Fruit fly (Drosophila melanogaster): ENCODE measurements around the gene CIA30.

The CIA30 gene

DNA sequence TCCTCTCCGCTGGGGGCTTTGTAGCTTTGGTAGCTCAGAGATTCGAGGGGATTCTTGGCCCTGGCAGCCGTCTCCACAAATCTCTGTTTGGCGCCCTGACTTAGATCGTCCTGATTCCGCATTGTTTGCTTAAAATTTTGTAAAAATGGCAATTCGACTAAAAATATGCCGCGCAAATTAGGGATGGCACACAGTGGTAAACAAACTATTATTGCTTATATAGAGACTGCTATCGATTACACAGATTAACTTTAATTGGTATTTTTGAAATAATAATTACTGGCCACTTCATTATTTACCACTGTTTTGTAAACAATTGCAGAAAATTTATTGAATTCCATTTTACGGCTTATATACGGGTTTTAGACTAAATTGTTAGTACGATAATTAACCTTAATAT, 12.0 kb upstream of the CIA30 start, which contains the start of the genes Naa40 and CG18731:
Gene Naa40, minus strand, starts transcription at position 206 of the 400 bp plus-strand sequence.
Gene CG18731, plus strand, starts transcription at position 283 of the 400 bp plus-strand sequence.
- TF ChIP-seq CG8478 (optimal IDR thresholded peaks at IDR 0.05) (no peak), Dll (optimal IDR thresholded peaks at IDR 0.05) (no peak), usp (GFP tag; optimal IDR thresholded peaks at IDR 0.05) (no peak), pan (optimal IDR thresholded peaks at IDR 0.05) (no peak), EcR (GFP tag; optimal IDR thresholded peaks at IDR 0.05) (no peak), psq (optimal IDR thresholded peaks at IDR 0.05) (no peak)

DNA sequence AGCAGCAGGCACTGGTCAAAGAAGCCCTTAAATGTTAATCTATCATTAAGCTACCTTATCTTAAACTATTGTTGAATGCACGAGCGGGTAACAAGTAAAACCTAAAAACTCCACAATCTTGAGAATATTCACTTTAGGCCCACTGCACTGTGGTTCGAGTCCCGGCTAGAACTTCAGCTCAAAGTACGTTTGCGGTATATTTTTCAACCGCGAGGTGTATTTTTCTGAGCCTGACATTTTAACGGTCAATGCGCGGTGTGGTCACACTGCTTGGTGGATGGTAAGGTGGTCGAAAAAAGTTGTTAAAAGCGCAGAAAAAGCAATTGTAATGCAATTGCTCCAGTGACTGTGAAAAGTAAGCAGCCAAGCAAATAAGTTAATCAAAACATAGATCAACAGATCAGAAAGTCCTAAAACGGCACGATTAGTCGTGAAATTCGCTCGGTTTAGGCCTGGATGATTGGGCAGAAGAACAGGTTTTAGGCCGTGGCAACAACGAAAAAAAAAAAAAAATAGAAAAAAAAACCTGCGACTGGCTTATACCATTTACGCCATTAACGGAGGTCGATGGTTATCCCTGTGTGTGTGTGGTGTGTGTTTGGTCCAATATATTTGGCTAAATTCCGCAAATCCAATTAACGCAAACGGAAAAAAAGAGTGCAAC, 11.1 kb upstream of the CIA30 start, which contains the start of gene Kul:
Gene Kul, plus strand, starts transcription at position 254 of the 664 bp plus-strand sequence.
- TF ChIP-seq CG8478 (optimal IDR thresholded peaks at IDR 0.05): no peak
- no peak for TF ChIP-seq pan (optimal IDR thresholded peaks at IDR 0.05)
- TF ChIP-seq EcR (GFP tag; optimal IDR thresholded peaks at IDR 0.05): no peak
- no peak for TF ChIP-seq psq (optimal IDR thresholded peaks at IDR 0.05)
- TF ChIP-seq Dll (optimal IDR thresholded peaks at IDR 0.05): no peak
- no peak for TF ChIP-seq usp (GFP tag; optimal IDR thresholded peaks at IDR 0.05)

DNA sequence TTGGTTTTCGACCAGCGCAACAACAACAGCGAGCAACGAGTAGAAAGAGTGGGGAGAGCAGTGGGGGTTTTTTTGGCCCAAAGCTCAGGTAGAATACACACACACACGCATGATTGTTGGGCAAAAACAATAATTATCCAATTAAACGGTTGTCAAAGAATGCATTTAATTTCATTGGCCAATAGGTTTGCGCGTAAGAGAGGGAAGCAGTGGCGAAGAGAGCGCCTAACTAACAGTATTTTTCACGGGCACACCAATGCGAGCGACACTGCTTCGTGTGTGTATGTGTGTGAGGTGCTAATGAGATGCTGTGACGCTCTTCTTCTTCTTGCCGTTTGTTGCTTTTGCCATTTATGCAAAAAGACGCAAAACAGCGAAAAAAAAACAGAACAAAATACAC, 10.5 kb upstream of the CIA30 start:
- no peak for TF ChIP-seq CG8478 (optimal IDR thresholded peaks at IDR 0.05)
- TF ChIP-seq EcR (GFP tag; optimal IDR thresholded peaks at IDR 0.05): no peak
- TF ChIP-seq Dll (optimal IDR thresholded peaks at IDR 0.05): peak; percentile 52
- TF ChIP-seq psq (optimal IDR thresholded peaks at IDR 0.05): no peak

DNA sequence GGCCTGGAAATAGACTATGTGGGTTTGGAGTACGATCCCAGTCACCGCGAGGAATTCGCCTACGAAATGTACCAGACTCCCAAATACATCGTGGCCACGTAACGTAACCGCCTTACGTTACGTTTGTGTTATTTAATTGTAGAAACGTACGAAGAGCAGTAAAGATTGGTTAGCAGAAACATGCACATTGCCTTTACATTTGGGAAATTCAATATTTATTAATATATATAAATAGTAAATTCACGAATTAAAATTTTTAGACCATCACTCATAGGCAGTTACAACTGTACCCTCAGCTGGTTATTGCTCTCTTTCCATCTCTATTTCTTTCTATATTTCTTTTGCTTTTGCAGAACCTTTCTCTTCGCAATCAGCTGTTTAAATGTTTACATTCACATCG, 1.1 kb downstream of the CIA30 start, which contains the start of gene Gnpnat:
Gene Gnpnat, plus strand, starts transcription at position 385 of the 400 bp plus-strand sequence.
- TF ChIP-seq pan (optimal IDR thresholded peaks at IDR 0.05): no peak
- no peak for TF ChIP-seq CG8478 (optimal IDR thresholded peaks at IDR 0.05)
- no peak for TF ChIP-seq psq (optimal IDR thresholded peaks at IDR 0.05)
- TF ChIP-seq usp (GFP tag; optimal IDR thresholded peaks at IDR 0.05): no peak
- TF ChIP-seq Dll (optimal IDR thresholded peaks at IDR 0.05): no peak
- no peak for TF ChIP-seq EcR (GFP tag; optimal IDR thresholded peaks at IDR 0.05)

DNA sequence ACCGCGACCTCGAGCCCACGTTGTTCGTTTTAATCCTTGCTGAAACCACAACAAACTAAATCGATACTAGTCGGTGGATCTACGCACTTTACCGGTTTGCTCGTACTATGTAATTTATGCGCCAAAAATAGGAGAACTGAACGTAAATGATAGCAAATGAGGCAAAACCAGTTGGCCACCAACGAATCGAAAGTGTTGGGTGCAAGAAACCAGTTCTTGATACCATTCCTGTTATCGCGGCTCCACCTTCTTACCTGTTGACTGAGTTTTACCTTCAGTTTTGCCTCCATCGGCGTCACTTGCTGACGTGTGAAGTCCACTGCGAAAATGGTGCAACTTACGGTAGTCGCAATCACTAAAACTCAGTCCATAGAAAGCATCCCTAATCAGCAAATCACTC, 3.3 kb downstream of the CIA30 start:
- TF ChIP-seq EcR (GFP tag; optimal IDR thresholded peaks at IDR 0.05): no peak
- TF ChIP-seq psq (optimal IDR thresholded peaks at IDR 0.05): no peak
- TF ChIP-seq Dll (optimal IDR thresholded peaks at IDR 0.05): no peak
- no peak for TF ChIP-seq CG8478 (optimal IDR thresholded peaks at IDR 0.05)
- no peak for TF ChIP-seq pan (optimal IDR thresholded peaks at IDR 0.05)
- no peak for TF ChIP-seq usp (GFP tag; optimal IDR thresholded peaks at IDR 0.05)

DNA sequence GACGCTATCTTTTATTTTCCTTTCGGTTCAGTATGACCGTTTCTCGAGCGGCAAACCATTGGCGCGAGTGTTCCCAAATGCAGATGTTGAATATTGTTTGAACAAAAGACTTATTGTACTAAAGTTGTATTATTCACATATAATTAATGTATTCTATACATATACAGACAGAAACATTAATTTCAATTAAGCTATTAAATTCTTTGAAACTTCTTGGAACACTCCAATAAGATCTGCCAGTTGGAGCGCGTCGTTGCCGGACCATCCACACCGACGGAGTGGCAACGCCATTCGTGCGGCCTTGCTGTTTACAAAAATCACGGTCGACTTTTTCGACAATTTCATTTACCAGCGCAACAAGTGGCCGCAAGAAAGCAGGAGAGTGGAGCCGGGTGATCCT, 8.3 kb downstream of the CIA30 start, which contains the start of the genes Wdr24 and IntS11:
Gene Wdr24, minus strand, starts transcription at position 37 of the 400 bp plus-strand sequence.
Gene IntS11, plus strand, starts transcription at position 282 of the 400 bp plus-strand sequence.
- TF ChIP-seq Dll (optimal IDR thresholded peaks at IDR 0.05) (no peak), pan (optimal IDR thresholded peaks at IDR 0.05) (no peak), EcR (GFP tag; optimal IDR thresholded peaks at IDR 0.05) (no peak), CG8478 (optimal IDR thresholded peaks at IDR 0.05) (no peak)

DNA sequence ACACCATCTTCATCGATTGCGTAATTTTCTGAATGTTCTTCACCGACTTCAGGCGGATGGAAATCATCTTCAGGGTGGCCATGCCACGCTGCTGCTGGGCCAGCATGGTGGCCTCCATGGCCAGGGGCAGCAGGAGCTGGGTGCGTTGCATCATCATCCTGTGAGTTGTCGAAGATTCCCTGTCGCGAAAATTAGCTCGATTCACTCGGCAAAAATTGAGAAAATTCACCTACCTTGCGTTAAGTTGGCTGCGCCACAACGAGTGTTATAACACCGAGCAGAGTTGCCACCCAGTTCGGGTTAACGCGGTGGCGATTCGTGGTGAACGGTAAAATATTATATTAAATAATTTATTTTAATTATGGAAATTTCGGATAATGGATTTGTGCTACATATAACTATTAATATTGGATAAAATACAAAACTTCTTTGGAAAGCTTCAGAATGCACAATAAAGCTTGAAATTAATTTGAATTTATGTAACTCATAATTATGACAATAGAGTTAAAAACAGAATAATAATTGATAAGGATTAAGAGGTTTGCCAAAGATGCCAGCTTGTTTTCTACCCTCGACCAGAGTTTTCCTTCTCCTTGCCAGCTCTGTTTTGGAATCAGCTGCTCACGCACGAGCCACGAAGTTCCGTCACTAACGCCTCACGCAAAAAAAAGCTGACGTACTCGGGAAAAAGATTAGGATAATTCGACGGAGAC, 12.0 kb downstream of the CIA30 start, which contains the start of the genes ATPsyngamma and yata:
Gene ATPsyngamma, minus strand, starts transcription at position 573 of the 713 bp plus-strand sequence.
Gene yata, plus strand, starts transcription at position 629 of the 713 bp plus-strand sequence.
- TF ChIP-seq psq (optimal IDR thresholded peaks at IDR 0.05): no peak
- TF ChIP-seq EcR (GFP tag; optimal IDR thresholded peaks at IDR 0.05): no peak
- TF ChIP-seq CG8478 (optimal IDR thresholded peaks at IDR 0.05): no peak
- TF ChIP-seq usp (GFP tag; optimal IDR thresholded peaks at IDR 0.05): no peak
- no peak for TF ChIP-seq Dll (optimal IDR thresholded peaks at IDR 0.05)
- TF ChIP-seq pan (optimal IDR thresholded peaks at IDR 0.05): no peak

DNA sequence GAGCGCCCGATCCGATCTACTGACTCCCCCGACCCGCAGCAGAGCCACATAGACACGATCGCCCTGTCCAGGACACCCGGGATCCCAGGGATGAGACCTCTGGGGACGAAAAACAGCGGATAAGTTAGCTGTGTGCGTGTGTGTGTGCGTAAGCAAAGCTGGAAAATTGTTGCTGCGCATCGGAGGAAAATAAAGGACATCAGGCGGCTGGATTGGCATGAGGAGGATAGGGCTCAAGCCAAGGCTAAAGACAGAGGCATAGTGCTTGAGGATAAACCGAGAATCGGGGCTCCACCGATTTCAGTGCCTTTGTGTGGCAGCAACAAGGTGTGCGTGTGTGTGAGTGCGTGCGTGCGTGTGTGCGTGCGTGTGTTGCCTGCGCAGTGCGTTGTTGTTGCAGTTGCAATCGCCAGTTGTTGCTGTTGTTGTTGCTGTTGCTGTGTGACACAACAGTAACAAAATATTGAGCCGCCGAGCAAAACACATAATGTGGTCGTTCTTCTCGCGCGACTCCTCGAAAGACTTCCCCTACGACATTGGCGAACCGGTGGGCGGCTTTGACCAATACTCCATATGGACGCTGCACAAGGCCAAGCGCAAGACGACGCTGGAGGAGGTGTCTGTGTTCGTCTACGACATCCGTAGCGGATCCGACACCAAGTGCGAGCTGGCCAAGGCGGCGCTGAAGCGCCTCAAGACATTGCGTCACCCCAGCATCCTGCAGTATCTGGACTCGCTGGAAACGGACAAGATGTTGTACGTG, 12.7 kb downstream of the CIA30 start:
- TF ChIP-seq psq (optimal IDR thresholded peaks at IDR 0.05) (no peak), usp (GFP tag; optimal IDR thresholded peaks at IDR 0.05) (no peak), Dll (optimal IDR thresholded peaks at IDR 0.05) (no peak), EcR (GFP tag; optimal IDR thresholded peaks at IDR 0.05) (no peak), pan (optimal IDR thresholded peaks at IDR 0.05) (no peak), CG8478 (optimal IDR thresholded peaks at IDR 0.05) (no peak)

DNA sequence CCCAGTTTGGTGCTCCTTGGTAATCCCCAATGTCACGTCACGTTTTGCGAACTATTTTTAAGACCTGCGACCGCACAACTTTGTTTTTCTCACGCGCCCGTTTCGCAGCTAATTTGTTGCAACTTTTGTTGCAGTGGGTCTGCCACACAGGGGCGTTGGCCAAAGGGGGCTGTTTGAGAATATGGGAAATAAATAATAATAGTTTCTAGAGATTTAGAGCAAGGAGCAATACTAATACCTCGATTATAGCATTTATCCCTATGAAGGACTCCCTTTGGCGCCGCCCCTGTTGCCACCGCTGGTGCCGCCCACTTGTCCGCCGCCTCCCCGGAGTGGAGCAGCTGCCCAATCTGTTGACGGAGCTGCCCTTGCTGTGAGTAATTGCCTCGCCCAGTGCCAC, 18.5 kb downstream of the CIA30 start:
- TF ChIP-seq Dll (optimal IDR thresholded peaks at IDR 0.05) (no peak), EcR (GFP tag; optimal IDR thresholded peaks at IDR 0.05) (no peak), psq (optimal IDR thresholded peaks at IDR 0.05) (no peak), pan (optimal IDR thresholded peaks at IDR 0.05) (no peak), usp (GFP tag; optimal IDR thresholded peaks at IDR 0.05) (no peak), CG8478 (optimal IDR thresholded peaks at IDR 0.05) (no peak)

DNA sequence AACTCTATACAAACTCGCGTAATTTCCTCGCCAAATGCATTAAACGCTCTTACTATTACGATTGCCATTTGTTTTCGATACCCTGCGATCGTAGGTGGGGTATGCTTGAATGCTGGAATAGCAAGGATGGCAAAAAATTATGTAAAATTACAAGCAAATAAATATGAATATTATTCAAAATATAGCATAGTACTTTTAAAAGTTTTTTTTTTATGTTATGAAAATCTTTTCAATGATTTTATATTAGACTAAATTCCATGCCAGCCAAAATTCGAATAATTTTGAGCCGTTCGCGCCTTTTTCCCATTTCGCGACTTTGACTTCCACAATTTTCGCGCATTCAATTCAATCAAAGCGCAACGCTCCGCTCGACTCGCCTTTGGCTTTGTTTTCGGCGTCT, 19.4 kb downstream of the CIA30 start:
- TF ChIP-seq psq (optimal IDR thresholded peaks at IDR 0.05) (no peak), Dll (optimal IDR thresholded peaks at IDR 0.05) (no peak), EcR (GFP tag; optimal IDR thresholded peaks at IDR 0.05) (no peak), CG8478 (optimal IDR thresholded peaks at IDR 0.05) (no peak), pan (optimal IDR thresholded peaks at IDR 0.05) (no peak), usp (GFP tag; optimal IDR thresholded peaks at IDR 0.05) (no peak)

DNA sequence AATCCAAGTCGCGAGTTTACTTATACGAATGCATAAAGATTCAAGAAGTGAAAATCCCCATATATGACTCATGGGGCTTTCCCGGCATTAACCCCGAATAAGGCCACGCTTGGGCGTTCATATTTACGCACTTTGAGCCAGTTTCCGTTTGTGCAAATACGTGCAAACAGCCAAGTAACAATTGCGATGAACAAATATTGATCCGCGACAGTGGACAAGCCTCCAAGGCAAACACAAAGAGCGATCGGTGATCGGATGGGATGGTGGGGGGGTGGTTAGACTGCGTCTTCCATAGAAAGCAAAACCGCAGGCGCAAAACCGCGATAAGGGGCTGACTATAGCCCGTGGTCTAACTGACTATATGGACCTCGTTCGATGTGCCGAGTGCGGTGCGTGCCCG, 20.5 kb downstream of the CIA30 start:
- TF ChIP-seq usp (GFP tag; optimal IDR thresholded peaks at IDR 0.05): no peak
- TF ChIP-seq pan (optimal IDR thresholded peaks at IDR 0.05): no peak
- no peak for TF ChIP-seq psq (optimal IDR thresholded peaks at IDR 0.05)
- no peak for TF ChIP-seq CG8478 (optimal IDR thresholded peaks at IDR 0.05)
- no peak for TF ChIP-seq EcR (GFP tag; optimal IDR thresholded peaks at IDR 0.05)
- no peak for TF ChIP-seq Dll (optimal IDR thresholded peaks at IDR 0.05)

Data from whole organism.